Worm (Caenorhabditis elegans): ENCODE results near the gene atad-3.

atad-3 gene

DNA sequence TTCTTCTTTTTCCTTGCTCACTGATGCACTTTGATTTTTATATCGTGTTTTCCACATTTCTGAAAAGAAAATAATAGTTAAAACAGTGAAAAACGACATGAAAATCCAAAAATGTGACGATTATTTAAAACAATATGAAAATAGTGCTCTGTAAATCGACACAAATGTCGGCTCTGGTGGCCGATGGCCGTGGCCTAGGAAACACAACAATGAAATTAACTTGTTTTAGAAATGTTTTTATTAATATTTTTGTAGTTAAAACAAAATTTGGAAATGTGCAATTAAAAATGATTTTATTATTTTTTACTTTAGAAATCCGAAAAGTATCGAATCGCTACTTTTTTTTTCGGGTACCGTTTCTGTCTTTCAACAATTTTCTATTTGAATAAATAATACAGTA lies 48.0 kb upstream of the atad-3 start, which contains the start of gene arv-1 (continued):
- TF ChIP-seq ets-5 (GFP tag; IDR thresholded peaks at IDR 0.05) = no peak

DNA sequence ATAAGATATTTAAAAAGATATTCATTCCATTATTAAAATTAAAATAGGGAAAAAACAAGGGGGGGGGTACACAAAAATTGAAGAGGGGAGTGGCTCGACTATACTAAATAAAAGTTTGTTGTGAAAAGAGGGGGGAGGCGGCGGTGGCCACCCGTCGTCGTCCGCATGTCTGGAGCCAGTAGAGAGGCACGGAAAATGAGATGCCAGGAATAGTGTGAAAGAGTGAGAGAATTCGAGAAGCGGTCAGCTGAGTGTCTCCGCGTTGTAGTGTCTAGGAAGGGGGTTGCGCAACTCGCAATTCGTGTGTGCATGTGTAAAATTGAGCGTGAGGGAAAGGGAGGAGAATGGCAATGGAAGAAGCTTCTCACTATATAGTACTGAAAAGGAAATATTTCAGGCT lies 46.5 kb upstream of the atad-3 start:
- no peak for TF ChIP-seq zag-1 (tag; optimal IDR thresholded peaks at IDR 0.05)
- TF ChIP-seq rnt-1 (tag; optimal IDR thresholded peaks at IDR 0.05) = peak; percentile 41
- TF ChIP-seq fkh-4 (tag; optimal IDR thresholded peaks at IDR 0.05; ENCODE audit: borderline replicate concordance) = no peak
- TF ChIP-seq efl-1 (optimal IDR thresholded peaks at IDR 0.05) = peak in 1 of 2 experiments; percentile 26
- peak in 1 of 2 experiments; percentile 47 for TF ChIP-seq efl-1 (GFP tag; optimal IDR thresholded peaks at IDR 0.05 in 1 of 2)
- no peak for TF ChIP-seq C16A3.4 (tag; optimal IDR thresholded peaks at IDR 0.05)
- no peak for TF ChIP-seq egl-13 (tag; optimal IDR thresholded peaks at IDR 0.05)
- TF ChIP-seq ets-5 (GFP tag; IDR thresholded peaks at IDR 0.05) = no peak
- no peak for TF ChIP-seq tbx-2 (tag; optimal IDR thresholded peaks at IDR 0.05)
- no peak for TF ChIP-seq swsn-7 (tag; optimal IDR thresholded peaks at IDR 0.05)
- peak; percentile 7 for TF ChIP-seq nhr-47 (tag; optimal IDR thresholded peaks at IDR 0.05)
- no peak for TF ChIP-seq pqm-1 (tag; optimal IDR thresholded peaks at IDR 0.05)
- TF ChIP-seq nhr-11 (tag; optimal IDR thresholded peaks at IDR 0.05) = peak; percentile 26
- no peak for TF ChIP-seq nhr-19 (GFP tag; conservative IDR thresholded peaks at IDR 0.05)
- TF ChIP-seq mef-2 (tag; optimal IDR thresholded peaks at IDR 0.05) = no peak
- TF ChIP-seq elt-3 (tag; optimal IDR thresholded peaks at IDR 0.05) = no peak
- TF ChIP-seq snu-23 (GFP tag; optimal IDR thresholded peaks at IDR 0.05) = no peak
- peak in 1 of 2 experiments; percentile 11 for TF ChIP-seq lin-35 (GFP tag; optimal IDR thresholded peaks at IDR 0.05)
- TF ChIP-seq lin-39 (tag; optimal IDR thresholded peaks at IDR 0.05) = no peak
- TF ChIP-seq unc-130 (tag; optimal IDR thresholded peaks at IDR 0.05) = no peak
- no peak for TF ChIP-seq hlh-17 (GFP tag; optimal IDR thresholded peaks at IDR 0.05; ENCODE audit: borderline replicate concordance)
- no peak for TF ChIP-seq zip-4 (GFP tag; optimal IDR thresholded peaks at IDR 0.05)
- no peak for TF ChIP-seq snpc-4 (tag; optimal IDR thresholded peaks at IDR 0.05)
- TF ChIP-seq sup-37 (GFP tag; optimal IDR thresholded peaks at IDR 0.05) = no peak
- no peak for TF ChIP-seq nhr-28 (tag; optimal IDR thresholded peaks at IDR 0.05)
- no peak for TF ChIP-seq sox-4 (tag; optimal IDR thresholded peaks at IDR 0.05)
- peak; percentile 27 for TF ChIP-seq dsc-1 (tag; optimal IDR thresholded peaks at IDR 0.05)
- no peak for TF ChIP-seq aly-2 (tag; optimal IDR thresholded peaks at IDR 0.05)
- TF ChIP-seq ama-1 (optimal IDR thresholded peaks at IDR 0.05) = no peak
- TF ChIP-seq nhr-237 (tag; optimal IDR thresholded peaks at IDR 0.05) = no peak
- TF ChIP-seq tlp-1 (tag; optimal IDR thresholded peaks at IDR 0.05) = no peak
- TF ChIP-seq unc-86 (tag; optimal IDR thresholded peaks at IDR 0.05) = no peak
- no peak for TF ChIP-seq pax-3 (tag; optimal IDR thresholded peaks at IDR 0.05)
- TF ChIP-seq lir-3 (tag; optimal IDR thresholded peaks at IDR 0.05; ENCODE audit: poor library complexity) = no peak
- TF ChIP-seq nhr-20 (tag; optimal IDR thresholded peaks at IDR 0.05) = no peak
- no peak for TF ChIP-seq pag-3 (tag; optimal IDR thresholded peaks at IDR 0.05; ENCODE audit: borderline replicate concordance, insufficient read depth)
- no peak for TF ChIP-seq ceh-90 (tag; optimal IDR thresholded peaks at IDR 0.05)
- TF ChIP-seq nhr-90 (tag; optimal IDR thresholded peaks at IDR 0.05; ENCODE audit: poor library complexity) = no peak
- TF ChIP-seq lin-14 (GFP tag; optimal IDR thresholded peaks at IDR 0.05) = peak; percentile 53
- TF ChIP-seq jun-1 (tag; optimal IDR thresholded peaks at IDR 0.05) = no peak
- TF ChIP-seq unc-62 (GFP tag; optimal IDR thresholded peaks at IDR 0.05) = no peak
- TF ChIP-seq ztf-4 (tag; optimal IDR thresholded peaks at IDR 0.05) = no peak
- TF ChIP-seq ceh-63 (GFP tag; optimal IDR thresholded peaks at IDR 0.05) = no peak
- TF ChIP-seq ztf-11 (tag; optimal IDR thresholded peaks at IDR 0.05) = no peak
- no peak for TF ChIP-seq skn-1 (tag; optimal IDR thresholded peaks at IDR 0.05)
- no peak for TF ChIP-seq nhr-77 (tag; optimal IDR thresholded peaks at IDR 0.05)
- no peak for TF ChIP-seq fkh-8 (tag; optimal IDR thresholded peaks at IDR 0.05)
- no peak for TF ChIP-seq alr-1 (tag; optimal IDR thresholded peaks at IDR 0.05; ENCODE audit: borderline replicate concordance)
- no peak for TF ChIP-seq egl-27 (tag; optimal IDR thresholded peaks at IDR 0.05)
- peak; percentile 5 for TF ChIP-seq nhr-71 (tag; optimal IDR thresholded peaks at IDR 0.05)
- TF ChIP-seq hpl-2 (GFP tag; optimal IDR thresholded peaks at IDR 0.05) = no peak
- TF ChIP-seq fos-1 (tag; optimal IDR thresholded peaks at IDR 0.05) = no peak
